Worm (Caenorhabditis elegans): Measurements from ENCODE around the gene ssp-36.

Gene ssp-36

ce11 chrIV:9723185-9723584 is 43.0 kb downstream of the ssp-36 start:
- TF ChIP-seq W03F9.2 (tag; optimal IDR thresholded peaks at IDR 0.05): no peak

ce11 chrIV:9718396-9718795 is 47.8 kb downstream of the ssp-36 start:
- TF ChIP-seq him-1 (tag; optimal IDR thresholded peaks at IDR 0.05) (no peak), dao-5 (tag; optimal IDR thresholded peaks at IDR 0.05) (no peak), W03F9.2 (tag; optimal IDR thresholded peaks at IDR 0.05) (peak; percentile 25)

ce11 chrIV:9717844-9718243 is 48.3 kb downstream of the ssp-36 start:
- no peak for TF ChIP-seq dao-5 (tag; optimal IDR thresholded peaks at IDR 0.05)

- TF ChIP-seq W03F9.2 (tag; optimal IDR thresholded peaks at IDR 0.05) (no peak), dao-5 (tag; optimal IDR thresholded peaks at IDR 0.05) (no peak)
Observed at ce11 chrIV:9716490-9716889, 49.7 kb downstream of the ssp-36 start.
